Fruit fly (Drosophila melanogaster): ENCODE results near the gene Glyp.

dm6 chr2L:2165864-2166263, 35.3 kb downstream of the Glyp start:
- no peak for TF ChIP-seq ap (GFP tag; IDR thresholded peaks at IDR 0.05)
- TF ChIP-seq CG1529 (GFP tag; optimal IDR thresholded peaks at IDR 0.05): no peak
- no peak for TF ChIP-seq CG5953 (GFP tag; IDR thresholded peaks at IDR 0.05)
- TF ChIP-seq nmo (GFP tag; optimal IDR thresholded peaks at IDR 0.05): no peak
- no peak for TF ChIP-seq CG6791 (GFP tag; IDR thresholded peaks at IDR 0.05; ENCODE audit: partially characterized antibody)
- no peak for TF ChIP-seq CG16863 (GFP tag; optimal IDR thresholded peaks at IDR 0.05)
- TF ChIP-seq CG10209 (GFP tag; optimal IDR thresholded peaks at IDR 0.05): no peak
